Fruit fly (Drosophila melanogaster): Measurements from ENCODE around the gene sky.

DNA sequence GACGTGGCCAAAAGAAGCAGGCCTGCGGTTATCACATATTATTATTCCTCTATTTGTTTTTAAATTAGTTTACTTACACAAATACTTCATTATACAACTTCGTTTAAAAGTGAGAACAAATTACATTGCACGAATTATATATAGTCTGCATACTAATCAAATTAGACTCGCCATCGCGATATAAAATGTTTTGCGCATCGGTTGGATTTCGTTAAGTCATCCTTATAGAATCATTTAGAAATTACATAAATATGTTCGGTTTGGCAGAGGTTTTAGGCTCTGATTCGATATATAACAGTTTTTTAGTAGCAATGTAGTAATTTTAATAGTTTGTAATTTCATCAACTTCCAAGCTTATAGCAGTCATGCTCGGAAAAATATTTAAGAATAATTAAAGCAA is 80.8 kb downstream of the sky start, which contains the start of gene Spn38F:
- TF ChIP-seq Dif (GFP tag; optimal IDR thresholded peaks at IDR 0.05; ENCODE audit: partially characterized antibody) (no peak), Hr78 (GFP tag; optimal IDR thresholded peaks at IDR 0.05) (no peak), pan (optimal IDR thresholded peaks at IDR 0.05) (no peak), foxo (GFP tag; optimal IDR thresholded peaks at IDR 0.05) (no peak), sv (GFP tag; optimal IDR thresholded peaks at IDR 0.05) (no peak), h (GFP tag; optimal IDR thresholded peaks at IDR 0.05) (no peak), psq (GFP tag; optimal IDR thresholded peaks at IDR 0.05) (no peak), br (GFP tag; optimal IDR thresholded peaks at IDR 0.05) (no peak), GATAd (GFP tag; optimal IDR thresholded peaks at IDR 0.05) (no peak)
